Worm (Caenorhabditis elegans): Measurements from ENCODE around the gene let-23.

The let-23 gene

ce11 chrII:9176523-9176922, 20.8 kb upstream of the let-23 start:
- TF ChIP-seq ztf-11 (tag; optimal IDR thresholded peaks at IDR 0.05), result no peak
- TF ChIP-seq unc-62 (GFP tag; optimal IDR thresholded peaks at IDR 0.05 in 1 of 2), result peak in 1 of 2 experiments; percentile 88
- no peak for TF ChIP-seq unc-62 (tag; optimal IDR thresholded peaks at IDR 0.05)

ce11 chrII:9177080-9177479, 20.2 kb upstream of the let-23 start, which contains the start of the genes sec-5 and pir-1:
Gene sec-5 (minus strand): TSS chrII:9177152.
Gene pir-1 (plus strand): TSS chrII:9177300.
- TF ChIP-seq cey-2 (tag; optimal IDR thresholded peaks at IDR 0.05; ENCODE audit: borderline replicate concordance, insufficient read depth) (no peak), F44E2.7 (GFP tag; IDR thresholded peaks at IDR 0.05) (no peak), jun-1 (tag; optimal IDR thresholded peaks at IDR 0.05) (no peak), ama-1 (optimal IDR thresholded peaks at IDR 0.05) (no peak), dmd-9 (GFP tag; IDR thresholded peaks at IDR 0.05) (no peak), rbr-2 (tag; optimal IDR thresholded peaks at IDR 0.05) (no peak), madf-9 (GFP tag; conservative IDR thresholded peaks at IDR 0.05) (no peak), spr-3 (GFP tag; optimal IDR thresholded peaks at IDR 0.05) (no peak), nhr-11 (tag; optimal IDR thresholded peaks at IDR 0.05) (no peak), lir-3 (tag; optimal IDR thresholded peaks at IDR 0.05) (no peak), F37D6.2 (tag; optimal IDR thresholded peaks at IDR 0.05) (no peak), dpl-1 (GFP tag; optimal IDR thresholded peaks at IDR 0.05) (no peak), attf-4 (tag; optimal IDR thresholded peaks at IDR 0.05) (no peak), Y48G9A.11 (GFP tag; IDR thresholded peaks at IDR 0.05) (peak; percentile 91), nhr-10 (tag; optimal IDR thresholded peaks at IDR 0.05) (no peak), ctbp-1 (GFP tag; IDR thresholded peaks at IDR 0.05) (no peak), nhr-76 (tag; optimal IDR thresholded peaks at IDR 0.05) (no peak), F49E8.2 (tag; optimal IDR thresholded peaks at IDR 0.05; ENCODE audit: borderline replicate concordance) (no peak), ceh-28 (tag; optimal IDR thresholded peaks at IDR 0.05) (no peak), T20F7.1 (GFP tag; optimal IDR thresholded peaks at IDR 0.05) (peak; percentile 98), daf-12 (tag; optimal IDR thresholded peaks at IDR 0.05) (no peak), lin-29 (GFP tag; IDR thresholded peaks at IDR 0.05) (no peak), daf-16 (GFP tag; optimal IDR thresholded peaks at IDR 0.05) (no peak), daf-16 (tag; optimal IDR thresholded peaks at IDR 0.05) (peak; percentile 46), hmg-1.1 (GFP tag; IDR thresholded peaks at IDR 0.05) (no peak), ceh-82 (tag; optimal IDR thresholded peaks at IDR 0.05) (no peak), dve-1 (tag; optimal IDR thresholded peaks at IDR 0.05; ENCODE audit: insufficient read depth) (peak; percentile 15), nhr-42 (GFP tag; IDR thresholded peaks at IDR 0.05) (no peak), php-3 (GFP tag; IDR thresholded peaks at IDR 0.05) (no peak), mes-2 (tag; optimal IDR thresholded peaks at IDR 0.05; ENCODE audit: poor library complexity, severe bottlenecking) (peak; percentile 78), daf-8 (GFP tag; IDR thresholded peaks at IDR 0.05) (no peak), nhr-25 (tag; optimal IDR thresholded peaks at IDR 0.05; ENCODE audit: borderline replicate concordance, insufficient read depth) (no peak), ZK337.2 (GFP tag; IDR thresholded peaks at IDR 0.05) (no peak), lim-7 (GFP tag; IDR thresholded peaks at IDR 0.05) (no peak), lsy-2 (tag; optimal IDR thresholded peaks at IDR 0.05) (peak in 1 of 2 experiments; percentile 72), ZK546.5 (tag; optimal IDR thresholded peaks at IDR 0.05) (no peak), unc-62 (GFP tag; optimal IDR thresholded peaks at IDR 0.05 in 1 of 2) (no peak), unc-62 (tag; optimal IDR thresholded peaks at IDR 0.05) (no peak), F10B5.3 (tag; optimal IDR thresholded peaks at IDR 0.05) (no peak)

ce11 chrII:9178811-9179210, 18.5 kb upstream of the let-23 start:
- TF ChIP-seq nhr-77 (tag; optimal IDR thresholded peaks at IDR 0.05) (no peak), unc-62 (GFP tag; optimal IDR thresholded peaks at IDR 0.05 in 1 of 2) (peak in 1 of 2 experiments; percentile 78), unc-62 (tag; optimal IDR thresholded peaks at IDR 0.05) (no peak)
